Worm (Caenorhabditis elegans): ENCODE measurements around the gene clec-61.

- TF ChIP-seq nhr-76 (tag; optimal IDR thresholded peaks at IDR 0.05) (no peak), skn-1 (tag; optimal IDR thresholded peaks at IDR 0.05) (no peak), ZK546.5 (tag; optimal IDR thresholded peaks at IDR 0.05) (no peak), pqm-1 (tag; optimal IDR thresholded peaks at IDR 0.05) (no peak), lin-15B (tag; optimal IDR thresholded peaks at IDR 0.05) (no peak), unc-62 (GFP tag; optimal IDR thresholded peaks at IDR 0.05) (no peak)
Observed at ce11 chrII:10507906-10508305, 17.6 kb upstream of the clec-61 start.
